Worm (Caenorhabditis elegans): Measurements from ENCODE around the gene kbp-2.

DNA sequence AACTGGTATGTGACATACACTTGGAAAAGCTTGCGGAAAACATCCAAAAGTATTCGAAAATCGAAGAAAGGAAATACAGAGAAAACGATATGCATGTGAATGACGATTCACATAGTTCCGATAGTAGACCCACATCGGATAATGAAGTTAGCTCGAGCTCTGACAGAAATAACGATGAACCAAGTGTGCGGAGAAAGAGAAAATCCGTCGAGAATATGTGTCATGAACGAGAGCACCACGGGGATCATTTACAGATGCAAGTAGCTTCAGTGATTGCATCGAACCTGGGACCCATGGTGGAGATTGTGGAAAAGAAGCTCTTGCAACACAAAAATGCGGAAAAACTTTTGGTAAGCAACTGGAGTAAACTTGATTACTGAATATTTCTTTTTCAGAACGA lies 46.7 kb downstream of the kbp-2 start:
- TF ChIP-seq unc-62 (GFP tag; optimal IDR thresholded peaks at IDR 0.05) (no peak), nhr-84 (tag; optimal IDR thresholded peaks at IDR 0.05) (no peak), nhr-77 (tag; optimal IDR thresholded peaks at IDR 0.05) (no peak), mep-1 (tag; optimal IDR thresholded peaks at IDR 0.05) (no peak), dpl-1 (GFP tag; optimal IDR thresholded peaks at IDR 0.05) (no peak), lin-13 (GFP tag; optimal IDR thresholded peaks at IDR 0.05) (no peak), aha-1 (tag; optimal IDR thresholded peaks at IDR 0.05) (no peak), nhr-20 (tag; optimal IDR thresholded peaks at IDR 0.05) (no peak), tlp-1 (tag; optimal IDR thresholded peaks at IDR 0.05) (no peak), nhr-28 (tag; optimal IDR thresholded peaks at IDR 0.05) (no peak)

Measured in whole organism, L1 larva.